Worm (Caenorhabditis elegans) whole organism, mixed stage, embryonic: ENCODE measurements around the gene spp-19.

ENCODE experiments used
- M03D4.4 ChIP-seq: sonication (generic microtip); optimal IDR thresholded peaks from 2 replicates; lab custom pipeline; 2017; ENCODE audit warnings: mild to moderate bottlenecking, missing genetic modification characterization, missing compliant biosample characterization
- bed-3 ChIP-seq: fragments of 200-800 bp; sonication (Bioruptor generic); optimal IDR thresholded peaks from 3 replicates; lab custom pipeline; 2018; ENCODE audit warnings: mild to moderate bottlenecking, missing genetic modification characterization, moderate library complexity, missing compliant biosample characterization
- blmp-1 ChIP-seq: fragments of 150-350 bp; optimal IDR thresholded peaks from 2 replicates; lab custom pipeline; 2014; ENCODE audit warnings: missing biosample characterization, missing genetic modification characterization
- ceh-39 ChIP-seq: fragments of 150-350 bp; optimal IDR thresholded peaks from 2 replicates; lab custom pipeline; 2014; ENCODE audit warnings: missing biosample characterization, missing genetic modification characterization
- ceh-43 ChIP-seq: fragments of 200-800 bp; sonication (Bioruptor generic); optimal IDR thresholded peaks from 2 replicates; lab custom pipeline; 2018; ENCODE audit warnings: mild to moderate bottlenecking, missing genetic modification characterization, moderate library complexity, missing compliant biosample characterization
- ceh-83 ChIP-seq: fragments of 200-800 bp; sonication (Bioruptor generic); optimal IDR thresholded peaks from 2 replicates; lab custom pipeline; 2018; ENCODE audit warnings: mild to moderate bottlenecking, missing genetic modification characterization, missing compliant biosample characterization
- ces-1 ChIP-seq: fragments of 150-350 bp; optimal IDR thresholded peaks from 2 replicates; lab custom pipeline; 2014; ENCODE audit warnings: missing biosample characterization, missing genetic modification reagents, missing genetic modification characterization
- cnd-1 ChIP-seq: fragments of 200-800 bp; sonication (Bioruptor generic); optimal IDR thresholded peaks from 2 replicates; lab custom pipeline; 2018; ENCODE audit warnings: mild to moderate bottlenecking, missing genetic modification characterization, missing compliant biosample characterization
- elt-1 ChIP-seq: sonication (generic microtip); optimal IDR thresholded peaks from 2 replicates; lab custom pipeline; 2017; ENCODE audit warnings: missing genetic modification characterization, mild to moderate bottlenecking, missing compliant biosample characterization, antibody characterized with exemption, moderate library complexity, borderline replicate concordance; ENCODE audit not compliant: insufficient read depth
- elt-3 ChIP-seq: fragments of 150-350 bp; optimal IDR thresholded peaks from 2 replicates; lab custom pipeline; 2014; ENCODE audit warnings: missing biosample characterization, missing genetic modification characterization
- ham-2 ChIP-seq: fragments of 200-800 bp; sonication (Bioruptor generic); optimal IDR thresholded peaks from 2 replicates; lab custom pipeline; 2018; ENCODE audit warnings: mild to moderate bottlenecking, missing genetic modification characterization, missing compliant biosample characterization
- hlh-1 ChIP-seq: fragments of 150-350 bp; optimal IDR thresholded peaks from 2 replicates; lab custom pipeline; 2014; ENCODE audit warnings: missing biosample characterization, missing genetic modification reagents, missing genetic modification characterization
- lin-13 ChIP-seq: fragments of 150-350 bp; optimal IDR thresholded peaks from 2 replicates; lab custom pipeline; 2014; ENCODE audit warnings: missing biosample characterization, missing genetic modification characterization
- lin-32 ChIP-seq: fragments of 200-800 bp; sonication (Bioruptor generic); optimal IDR thresholded peaks from 2 replicates; lab custom pipeline; 2018; ENCODE audit warnings: mild to moderate bottlenecking, missing genetic modification characterization, missing compliant biosample characterization
- mab-5 ChIP-seq: fragments of 150-350 bp; optimal IDR thresholded peaks from 2 replicates; lab custom pipeline; 2014; ENCODE audit warnings: missing biosample characterization, missing genetic modification characterization
- mep-1 ChIP-seq: fragments of 150-350 bp; optimal IDR thresholded peaks from 2 replicates; lab custom pipeline; 2017; ENCODE audit warnings: missing biosample characterization, missing genetic modification reagents, missing genetic modification characterization, inconsistent platforms
- mls-2 ChIP-seq: sonication (generic microtip); optimal IDR thresholded peaks from 2 replicates; lab custom pipeline; 2016; ENCODE audit warnings: mild to moderate bottlenecking, missing genetic modification characterization, moderate library complexity, missing compliant biosample characterization
- nhr-12 ChIP-seq: fragments of 150-350 bp; optimal IDR thresholded peaks from 2 replicates; lab custom pipeline; 2014; ENCODE audit warnings: missing biosample characterization, missing genetic modification characterization
- nhr-2 ChIP-seq: fragments of 150-350 bp; optimal IDR thresholded peaks from 2 replicates; lab custom pipeline; 2014; ENCODE audit warnings: missing biosample characterization, missing genetic modification characterization
- nhr-237 ChIP-seq: fragments of 150-350 bp; optimal IDR thresholded peaks from 2 replicates; lab custom pipeline; 2014; ENCODE audit warnings: missing biosample characterization, missing genetic modification characterization
- nhr-28 ChIP-seq: fragments of 150-350 bp; optimal IDR thresholded peaks from 2 replicates; lab custom pipeline; 2014; ENCODE audit warnings: missing biosample characterization, missing genetic modification characterization
- nhr-76 ChIP-seq: sonication (generic microtip); optimal IDR thresholded peaks from 2 replicates; lab custom pipeline; 2017; ENCODE audit warnings: missing biosample characterization, missing genetic modification characterization
- pha-4 ChIP-seq: fragments of 150-350 bp; optimal IDR thresholded peaks from 2 replicates; lab custom pipeline; 2018; ENCODE audit warnings: missing biosample characterization, missing genetic modification reagents, missing genetic modification characterization
- sem-2 ChIP-seq: fragments of 200-800 bp; sonication (Bioruptor generic); optimal IDR thresholded peaks from 2 replicates; lab custom pipeline; 2018; ENCODE audit warnings: mild to moderate bottlenecking, missing genetic modification characterization, missing compliant biosample characterization
- sptf-1 ChIP-seq: sonication (generic microtip); optimal IDR thresholded peaks from 2 replicates; lab custom pipeline; 2017; ENCODE audit warnings: mild to moderate bottlenecking, missing genetic modification characterization, moderate library complexity, missing compliant biosample characterization
- tbx-8 ChIP-seq: fragments of 200-800 bp; sonication (Bioruptor generic); optimal IDR thresholded peaks from 2 replicates; lab custom pipeline; 2018; ENCODE audit warnings: mild to moderate bottlenecking, missing genetic modification characterization, moderate library complexity, missing compliant biosample characterization
- unc-120 ChIP-seq: sonication (generic microtip); optimal IDR thresholded peaks from 2 replicates; lab custom pipeline; 2017; ENCODE audit warnings: missing genetic modification characterization, missing compliant biosample characterization; ENCODE audit not compliant: poor library complexity, severe bottlenecking
- unc-39 ChIP-seq: fragments of 150-350 bp; optimal IDR thresholded peaks from 2 replicates; lab custom pipeline; 2014; ENCODE audit warnings: missing biosample characterization, missing genetic modification characterization
- zip-8 ChIP-seq: fragments of 150-350 bp; optimal IDR thresholded peaks from 2 replicates; lab custom pipeline; 2014; ENCODE audit warnings: missing biosample characterization, missing genetic modification characterization
- ztf-11 ChIP-seq: fragments of 150-350 bp; optimal IDR thresholded peaks from 2 replicates; lab custom pipeline; 2014; ENCODE audit warnings: missing biosample characterization, missing genetic modification characterization

The spp-19 gene

DNA sequence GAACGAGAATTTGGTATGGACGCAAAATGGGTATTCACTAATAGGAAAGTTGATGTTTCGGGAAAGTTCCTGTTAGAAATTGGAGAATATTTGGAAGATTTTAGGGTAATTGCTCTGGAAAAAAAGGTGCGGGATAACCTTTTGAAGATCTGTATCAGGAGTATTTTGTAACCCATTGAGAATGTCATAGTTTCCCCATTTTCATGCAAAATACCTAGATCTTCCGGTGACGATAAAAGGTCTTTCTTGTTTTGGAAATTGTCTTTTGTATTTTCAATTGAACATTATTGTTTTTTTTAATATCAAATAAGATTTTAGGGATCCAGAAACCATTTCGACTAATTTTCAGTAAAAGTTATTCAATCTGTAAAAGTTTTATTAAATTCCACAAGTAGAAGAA lies at the start of gene spp-19:
spp-19 (minus strand) TSS at position 101 of the 400 bp plus-strand sequence.
- TF ChIP-seq ham-2: no peak
- TF ChIP-seq lin-13 (tag; lab: Kevin White, UChicago): no peak
- no peak for TF ChIP-seq hlh-1 (tag; lab: Kevin White, UChicago)
- TF ChIP-seq nhr-237: no peak
- TF ChIP-seq ceh-83 (GFP tag; lab: Kevin White, UChicago): no peak
- TF ChIP-seq elt-1 (tag; lab: Kevin White, UChicago): no peak
- no peak for TF ChIP-seq mls-2 (tag; lab: Kevin White, UChicago)
- TF ChIP-seq sptf-1 (tag; lab: Kevin White, UChicago): no peak
- no peak for TF ChIP-seq nhr-12
- TF ChIP-seq elt-3: no peak
- TF ChIP-seq zip-8 (tag; lab: Kevin White, UChicago): no peak
- TF ChIP-seq, all 35 proteins: peak for 0

DNA sequence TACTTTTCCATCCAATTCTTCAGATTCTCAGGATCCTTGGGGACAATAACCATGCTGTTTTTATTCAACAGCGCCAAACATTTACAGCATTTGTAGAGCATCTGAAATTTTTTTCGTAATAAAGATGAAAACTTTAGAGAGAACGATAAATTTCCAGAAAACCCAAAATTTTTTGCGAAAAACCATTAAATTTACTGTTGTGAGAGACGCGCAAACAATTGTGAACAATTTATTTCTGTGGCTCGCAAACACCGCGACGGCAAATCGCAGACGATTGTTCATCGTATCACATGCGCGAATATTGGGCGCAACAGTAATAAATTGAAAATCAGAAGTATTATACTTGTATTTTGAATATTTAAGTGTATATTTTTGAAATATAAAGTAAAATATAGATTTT lies 49.6 kb upstream of the spp-19 start, which contains the start of gene gon-14:
gon-14 (minus strand) TSS at position 101 of the 400 bp plus-strand sequence.
- TF ChIP-seq blmp-1: no peak
- no peak for TF ChIP-seq mls-2 (tag; lab: Kevin White, UChicago)
- no peak for TF ChIP-seq elt-3
- no peak for TF ChIP-seq tbx-8 (GFP tag; lab: Kevin White, UChicago)
- no peak for TF ChIP-seq M03D4.4
- no peak for TF ChIP-seq elt-1 (tag; lab: Kevin White, UChicago)
- no peak for TF ChIP-seq ceh-83 (GFP tag; lab: Kevin White, UChicago)
- no peak for TF ChIP-seq mep-1 (tag; lab: Kevin White, UChicago)
- TF ChIP-seq nhr-237: no peak
- TF ChIP-seq ces-1 (GFP tag; lab: Kevin White, UChicago): no peak
- TF ChIP-seq nhr-12: no peak
- TF ChIP-seq, all 35 proteins: peak for 0

DNA sequence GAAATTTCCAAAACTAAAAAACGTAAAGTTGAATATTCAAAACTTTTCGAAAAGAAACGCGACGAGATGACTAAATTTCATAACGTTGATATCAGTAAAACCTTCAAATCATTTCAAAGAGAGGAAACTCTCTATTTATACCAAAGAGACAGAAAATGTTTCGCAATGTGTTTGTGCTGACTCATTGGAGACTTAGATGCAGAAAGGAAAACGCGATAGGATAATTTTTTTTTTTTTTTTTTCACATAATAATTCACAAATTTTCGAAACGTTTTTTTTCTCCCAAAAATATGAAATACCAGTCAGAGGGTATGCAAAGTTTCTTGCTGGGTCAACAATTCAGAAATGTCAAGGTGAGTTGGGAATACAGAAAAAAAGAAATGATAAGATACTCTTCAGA lies 44.7 kb upstream of the spp-19 start:
- TF ChIP-seq pha-4 (tag; lab: Kevin White, UChicago): no peak
- no peak for TF ChIP-seq elt-1 (tag; lab: Kevin White, UChicago)

DNA sequence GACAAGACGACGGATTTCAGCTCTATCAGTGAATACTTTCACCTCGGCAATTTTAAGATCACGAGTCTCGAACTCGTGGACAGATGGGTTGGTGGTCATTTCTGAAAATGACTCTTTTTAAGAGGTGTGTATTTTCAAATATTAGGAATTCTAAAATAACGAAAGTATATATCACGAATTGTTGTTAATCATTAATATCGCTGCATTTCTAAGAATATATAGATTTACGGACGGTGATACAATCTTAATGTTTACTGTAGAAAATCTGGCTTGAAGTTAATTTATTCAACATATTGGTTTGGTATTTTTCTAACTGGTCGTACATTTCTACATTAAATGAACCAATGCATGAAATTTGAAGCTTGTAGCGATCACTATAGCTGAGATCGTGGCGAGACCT lies 43.8 kb upstream of the spp-19 start, which contains the start of gene ZK1055.7:
ZK1055.7 (minus strand) TSS at position 101 of the 400 bp plus-strand sequence.
- TF ChIP-seq lin-32 (GFP tag; lab: Kevin White, UChicago) (no peak), elt-1 (tag; lab: Kevin White, UChicago) (no peak)

DNA sequence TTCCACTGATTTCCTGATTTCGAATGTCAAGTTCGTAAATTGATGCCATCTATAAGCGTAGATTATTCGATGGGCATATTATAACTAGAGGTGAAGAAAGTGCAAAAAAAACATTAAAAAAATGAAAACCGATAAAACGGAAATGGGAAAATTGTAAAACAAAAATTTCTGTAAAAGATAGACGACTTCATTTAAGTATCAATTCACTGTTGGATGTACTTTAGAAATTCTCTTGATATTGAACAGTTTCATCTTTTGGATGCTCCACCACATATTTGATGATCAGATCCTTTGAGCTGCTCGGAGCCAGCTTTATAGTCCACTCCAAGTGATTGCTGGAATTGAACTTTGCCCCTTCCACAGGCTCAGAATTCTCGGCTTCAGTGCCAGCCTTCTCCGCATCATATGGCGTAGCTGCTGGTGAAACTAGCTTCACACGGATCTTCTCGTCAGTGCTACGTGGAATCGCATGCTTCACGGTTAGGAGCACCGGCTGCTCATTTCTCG lies 41.1 kb upstream of the spp-19 start, which contains the start of gene ZK1055.6:
ZK1055.6 (minus strand) TSS at position 51 of the 507 bp plus-strand sequence.
- TF ChIP-seq ceh-39 (tag; lab: Kevin White, UChicago): no peak
- no peak for TF ChIP-seq mep-1 (tag; lab: Kevin White, UChicago)
- TF ChIP-seq nhr-237: no peak
- TF ChIP-seq mab-5: no peak
- no peak for TF ChIP-seq ceh-83 (GFP tag; lab: Kevin White, UChicago)
- no peak for TF ChIP-seq M03D4.4
- TF ChIP-seq cnd-1: no peak
- TF ChIP-seq ham-2: no peak
- TF ChIP-seq zip-8 (tag; lab: Kevin White, UChicago): no peak
- no peak for TF ChIP-seq mls-2 (tag; lab: Kevin White, UChicago)
- TF ChIP-seq lin-13 (tag; lab: Kevin White, UChicago): no peak
- TF ChIP-seq unc-120 (tag; lab: Kevin White, UChicago): no peak
- no peak for TF ChIP-seq nhr-2 (tag; lab: Kevin White, UChicago)
- TF ChIP-seq ceh-43: no peak
- no peak for TF ChIP-seq elt-1 (tag; lab: Kevin White, UChicago)
- no peak for TF ChIP-seq ztf-11 (tag; lab: Kevin White, UChicago)
- no peak for TF ChIP-seq tbx-8 (GFP tag; lab: Kevin White, UChicago)
- TF ChIP-seq ces-1 (GFP tag; lab: Kevin White, UChicago): no peak
- no peak for TF ChIP-seq lin-32 (GFP tag; lab: Kevin White, UChicago)
- no peak for TF ChIP-seq hlh-1 (tag; lab: Kevin White, UChicago)

DNA sequence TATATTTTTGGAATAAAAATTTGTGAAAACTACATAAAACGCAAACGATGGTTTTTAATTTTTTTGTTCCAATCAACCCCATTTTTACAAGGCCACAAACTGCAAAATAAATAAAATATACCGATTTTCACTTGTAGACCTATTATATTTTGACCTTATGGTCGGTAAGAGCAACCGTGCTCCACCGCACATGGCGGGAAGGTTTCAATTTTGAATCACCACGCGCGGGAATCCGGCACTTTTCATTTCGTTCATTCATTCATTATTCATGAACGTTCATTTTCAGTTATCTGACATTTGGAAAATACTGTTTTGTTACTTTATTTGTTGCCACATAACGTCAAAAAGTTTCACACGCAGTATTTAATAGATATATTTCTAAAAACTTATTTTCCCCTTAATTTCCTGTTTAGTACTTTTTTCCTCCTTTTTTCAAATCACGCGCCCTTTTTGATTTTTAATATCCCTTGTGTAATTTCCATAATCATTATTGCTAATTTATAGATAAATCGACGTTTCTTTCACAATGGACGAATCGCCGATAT lies 32.3 kb upstream of the spp-19 start, which contains the start of gene hcp-1:
hcp-1 (plus strand) TSS at position 495 of the 545 bp plus-strand sequence.
- TF ChIP-seq nhr-237 (no peak), zip-8 (tag; lab: Kevin White, UChicago) (no peak), ceh-43 (no peak), nhr-28 (tag; lab: Kevin White, UChicago) (no peak), nhr-76 (tag; lab: Kevin White, UChicago) (no peak), ham-2 (no peak), mab-5 (no peak), hlh-1 (tag; lab: Kevin White, UChicago) (peak; percentile 32), bed-3 (GFP tag; lab: Kevin White, UChicago) (no peak), sem-2 (GFP tag; lab: Kevin White, UChicago) (no peak), unc-120 (tag; lab: Kevin White, UChicago) (no peak), mep-1 (tag; lab: Kevin White, UChicago) (peak; percentile 39), ces-1 (GFP tag; lab: Kevin White, UChicago) (no peak), nhr-2 (tag; lab: Kevin White, UChicago) (no peak), nhr-12 (no peak), ceh-39 (tag; lab: Kevin White, UChicago) (no peak), ztf-11 (tag; lab: Kevin White, UChicago) (no peak), elt-1 (tag; lab: Kevin White, UChicago) (no peak), unc-39 (tag; lab: Kevin White, UChicago) (no peak), tbx-8 (GFP tag; lab: Kevin White, UChicago) (no peak), lin-13 (tag; lab: Kevin White, UChicago) (peak; percentile 2)
